Worm (Caenorhabditis elegans) whole organism, young adult: ENCODE data around the gene F09B9.5.

Experiments used
- K12H6.12 ChIP-seq: fragments of 200-800 bp; sonication (Bioruptor generic); optimal IDR thresholded peaks from 2 replicates; lab custom pipeline; 2018; ENCODE audit warnings: mild to moderate bottlenecking, missing genetic modification characterization, missing compliant biosample characterization
- T26A5.8 ChIP-seq: sonication (generic microtip); optimal IDR thresholded peaks from 2 replicates; lab custom pipeline; 2016; ENCODE audit warnings: missing genetic modification characterization, missing compliant biosample characterization
- die-1 ChIP-seq: sonication (generic microtip); optimal IDR thresholded peaks from 2 replicates; lab custom pipeline; 2016; ENCODE audit warnings: missing genotype, mild to moderate bottlenecking, missing genetic modification characterization, missing compliant biosample characterization
- repo-1 ChIP-seq: sonication (generic microtip); optimal IDR thresholded peaks from 2 replicates; lab custom pipeline; 2017; ENCODE audit warnings: mild to moderate bottlenecking, missing genetic modification characterization, missing compliant biosample characterization
- unc-62 ChIP-seq: fragments of 150-350 bp; optimal IDR thresholded peaks from 2 replicates; lab custom pipeline; 2014; ENCODE audit warnings: missing biosample characterization, missing genetic modification reagents, missing genetic modification characterization

DNA sequence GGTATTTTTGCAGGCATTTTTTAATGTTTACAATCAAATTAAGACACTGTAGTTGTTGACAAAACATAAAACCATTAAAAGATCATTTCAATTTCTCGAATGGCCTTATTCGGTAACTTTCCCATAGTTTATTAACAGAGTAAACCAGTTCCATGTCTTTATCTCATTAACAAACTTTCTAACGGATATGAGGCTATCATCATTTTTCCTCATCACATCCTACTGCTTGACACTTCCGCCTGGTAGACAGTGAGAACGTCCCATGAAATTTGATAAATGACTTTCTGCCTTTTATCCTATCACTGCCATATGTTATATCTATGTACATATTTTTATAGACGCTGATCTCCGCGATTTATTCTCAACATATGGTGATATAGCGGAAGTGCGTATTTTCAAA, 16.0 kb downstream of the F09B9.5 start:
- TF ChIP-seq T26A5.8 (tag; lab: Kevin White, UChicago) (no peak), unc-62 (GFP tag; lab: Kevin White, UChicago) (no peak), repo-1 (tag; lab: Kevin White, UChicago) (no peak), die-1 (tag; lab: Kevin White, UChicago) (no peak), K12H6.12 (tag; lab: Kevin White, UChicago) (no peak)
